Worm (Caenorhabditis elegans) whole organism, midembryonic: ENCODE results near the gene gdi-1.

ENCODE experiments used
- T22C8.4 ChIP-seq: fragments of 200-800 bp; sonication (Bioruptor generic); IDR thresholded peaks from 2 replicates; pipeline ENCODE4 v1.3.6; 2022; ENCODE audit warnings: missing genetic modification characterization, missing compliant biosample characterization
- cog-1 ChIP-seq: sonication (generic microtip); optimal IDR thresholded peaks from 2 replicates; lab custom pipeline; 2016; ENCODE audit warnings: missing genetic modification characterization, missing compliant biosample characterization
- flt-1 ChIP-seq: fragments of 200-800 bp; sonication (Bioruptor generic); IDR thresholded peaks from 2 replicates; pipeline ENCODE4 v1.3.6; 2022; ENCODE audit warnings: missing genetic modification characterization, missing compliant biosample characterization
- klf-2 ChIP-seq: fragments of 200-800 bp; sonication (Bioruptor generic); conservative IDR thresholded peaks from 2 replicates; pipeline ENCODE4 v1.3.6; 2022; ENCODE audit warnings: missing genetic modification reagents, missing genetic modification characterization, missing compliant biosample characterization
- med-1 ChIP-seq: sonication (generic microtip); optimal IDR thresholded peaks from 2 replicates; lab custom pipeline; 2017; ENCODE audit warnings: missing genetic modification characterization, mild to moderate bottlenecking, missing compliant biosample characterization, antibody characterized with exemption, missing genetic modification reagents; ENCODE audit not compliant: insufficient read depth
- ref-1 ChIP-seq: fragments of 200-800 bp; sonication (Bioruptor generic); conservative IDR thresholded peaks from 2 replicates; pipeline ENCODE4 v1.3.6; 2022; ENCODE audit warnings: missing genetic modification reagents, missing genetic modification characterization, missing compliant biosample characterization
- tab-1 ChIP-seq: fragments of 200-800 bp; sonication (Bioruptor generic); IDR thresholded peaks from 2 replicates; pipeline ENCODE4 v1.3.6; 2022; ENCODE audit warnings: missing genetic modification characterization, missing compliant biosample characterization
- ztf-23 ChIP-seq: fragments of 200-800 bp; sonication (Bioruptor generic); IDR thresholded peaks from 2 replicates; pipeline ENCODE4 v1.3.6; 2022; ENCODE audit warnings: missing genetic modification reagents, missing genetic modification characterization, missing compliant biosample characterization
- ztf-29 ChIP-seq: fragments of 200-800 bp; sonication (Bioruptor generic); IDR thresholded peaks from 2 replicates; pipeline ENCODE4 v1.3.6; 2022; ENCODE audit warnings: missing genetic modification reagents, missing genetic modification characterization, missing compliant biosample characterization

The gdi-1 gene

ce11 chrIV:14769218-14769835 is 23.4 kb downstream of the gdi-1 start, which contains the start of gene Y57G11C.43:
Gene Y57G11C.43, plus strand, starts transcription at chrIV:14769441.
- TF ChIP-seq klf-2 (no peak), flt-1 (no peak), ztf-29 (GFP tag; lab: Robert Waterston, UW) (no peak), cog-1 (tag; lab: Kevin White, UChicago) (no peak), T22C8.4 (no peak), med-1 (GFP tag; lab: Kevin White, UChicago) (no peak), ref-1 (GFP tag; lab: Robert Waterston, UW) (no peak), tab-1 (GFP tag; lab: Robert Waterston, UW) (no peak), ztf-23 (no peak)

ce11 chrIV:14767693-14768251 is 24.9 kb downstream of the gdi-1 start, which contains the start of the genes mrps-7 and Y57G11C.3:
Gene mrps-7, minus strand, starts transcription at chrIV:14767730.
Gene Y57G11C.3, plus strand, starts transcription at chrIV:14768201.
- no peak for TF ChIP-seq flt-1
- TF ChIP-seq cog-1 (tag; lab: Kevin White, UChicago), result peak; percentile 73

ce11 chrIV:14766382-14766781 is 26.3 kb downstream of the gdi-1 start, which contains the start of gene vti-1:
Gene vti-1, minus strand, starts transcription at chrIV:14766665.
- TF ChIP-seq ref-1 (GFP tag; lab: Robert Waterston, UW) (no peak), tab-1 (GFP tag; lab: Robert Waterston, UW) (no peak), klf-2 (no peak), T22C8.4 (no peak), cog-1 (tag; lab: Kevin White, UChicago) (no peak), ztf-23 (no peak)

ce11 chrIV:14765336-14765735 is 27.4 kb downstream of the gdi-1 start, which contains the start of gene Y57G11C.5:
Gene Y57G11C.5, minus strand, starts transcription at chrIV:14765436.
- TF ChIP-seq ref-1 (GFP tag; lab: Robert Waterston, UW) (no peak), ztf-29 (GFP tag; lab: Robert Waterston, UW) (no peak)

ce11 chrIV:14764719-14765173 is 27.9 kb downstream of the gdi-1 start:
- no peak for TF ChIP-seq med-1 (GFP tag; lab: Kevin White, UChicago)
- TF ChIP-seq tab-1 (GFP tag; lab: Robert Waterston, UW), result no peak
- no peak for TF ChIP-seq flt-1
- no peak for TF ChIP-seq ztf-29 (GFP tag; lab: Robert Waterston, UW)
- TF ChIP-seq ref-1 (GFP tag; lab: Robert Waterston, UW), result no peak
- TF ChIP-seq ztf-23, result no peak
- TF ChIP-seq T22C8.4, result no peak

- TF ChIP-seq T22C8.4 (no peak), klf-2 (no peak), tab-1 (GFP tag; lab: Robert Waterston, UW) (no peak), ztf-23 (no peak), ztf-29 (GFP tag; lab: Robert Waterston, UW) (no peak), flt-1 (no peak), cog-1 (tag; lab: Kevin White, UChicago) (no peak), med-1 (GFP tag; lab: Kevin White, UChicago) (no peak), ref-1 (GFP tag; lab: Robert Waterston, UW) (no peak)
These were observed 28.6 kb downstream of the gdi-1 start for ce11 chrIV:14763938-14764718.

ce11 chrIV:14763348-14763747 is 29.3 kb downstream of the gdi-1 start:
- peak; percentile 12 for TF ChIP-seq cog-1 (tag; lab: Kevin White, UChicago)

- TF ChIP-seq klf-2 (no peak), ztf-23 (no peak), flt-1 (no peak), med-1 (GFP tag; lab: Kevin White, UChicago) (no peak), tab-1 (GFP tag; lab: Robert Waterston, UW) (no peak), ztf-29 (GFP tag; lab: Robert Waterston, UW) (no peak), ref-1 (GFP tag; lab: Robert Waterston, UW) (no peak), cog-1 (tag; lab: Kevin White, UChicago) (no peak), T22C8.4 (no peak)
These were observed 31.8 kb downstream of the gdi-1 start, which contains the start of gene ptp-5.2 for ce11 chrIV:14760845-14761244. Gene ptp-5.2, minus strand, starts transcription at chrIV:14760945.

ce11 chrIV:14759662-14760061 is 33.0 kb downstream of the gdi-1 start:
- TF ChIP-seq ztf-29 (GFP tag; lab: Robert Waterston, UW) (no peak), T22C8.4 (no peak), med-1 (GFP tag; lab: Kevin White, UChicago) (no peak), flt-1 (no peak), ztf-23 (no peak), cog-1 (tag; lab: Kevin White, UChicago) (no peak), tab-1 (GFP tag; lab: Robert Waterston, UW) (no peak), klf-2 (no peak), ref-1 (GFP tag; lab: Robert Waterston, UW) (no peak)

ce11 chrIV:14757786-14758185 is 34.9 kb downstream of the gdi-1 start:
- TF ChIP-seq flt-1, result no peak
- TF ChIP-seq med-1 (GFP tag; lab: Kevin White, UChicago), result no peak
- no peak for TF ChIP-seq ref-1 (GFP tag; lab: Robert Waterston, UW)
- TF ChIP-seq ztf-29 (GFP tag; lab: Robert Waterston, UW), result no peak
- no peak for TF ChIP-seq klf-2
- no peak for TF ChIP-seq cog-1 (tag; lab: Kevin White, UChicago)
- no peak for TF ChIP-seq ztf-23
- no peak for TF ChIP-seq T22C8.4
- TF ChIP-seq tab-1 (GFP tag; lab: Robert Waterston, UW), result no peak
